Worm (Caenorhabditis elegans) whole organism, young adult: Measurements from ENCODE around the gene rpb-11.

Experiments used
- aptf-3 ChIP-seq: fragments of 200-800 bp; sonication (Bioruptor generic); IDR thresholded peaks from 2 replicates; pipeline ENCODE4 v1.3.6; 2022; ENCODE audit warnings: missing genetic modification characterization, missing compliant biosample characterization
- dox-1 ChIP-seq: fragments of 200-800 bp; sonication (Bioruptor generic); IDR thresholded peaks from 2 replicates; pipeline ENCODE4 v1.3.6; 2022; ENCODE audit warnings: missing genetic modification reagents, missing genetic modification characterization, missing compliant biosample characterization
- dpl-1 ChIP-seq: fragments of 150-350 bp; optimal IDR thresholded peaks from 2 replicates; lab custom pipeline; 2014; ENCODE audit warnings: missing biosample characterization, missing genetic modification reagents, missing genetic modification characterization
- hlh-12 ChIP-seq: sonication (generic microtip); optimal IDR thresholded peaks from 2 replicates; lab custom pipeline; 2016; ENCODE audit warnings: missing genetic modification characterization, missing compliant biosample characterization
- lin-35 ChIP-seq, 3 experiments: fragments of 150-350 bp in 2 of 3; sonication (generic microtip) in 1 of 3; optimal IDR thresholded peaks; 2 replicates each; lab custom pipeline; 2014 to 2018; ENCODE audit warnings: missing biosample characterization in 3 of 3, missing genetic modification characterization in 3 of 3, missing genetic modification reagents in 3 of 3
- snpc-4 ChIP-seq, 5 experiments: fragments of 150-350 bp in 1 of 5; sonication (generic microtip) in 4 of 5; optimal IDR thresholded peaks; 2 replicates each; lab custom pipeline; 2014 to 2018; ENCODE audit warnings: missing genetic modification characterization in 5 of 5, missing biosample characterization in 3 of 5, antibody characterized with exemption in 2 of 5, mild to moderate bottlenecking in 2 of 5, missing compliant biosample characterization in 2 of 5, missing genotype in 2 of 5, moderate library complexity in 2 of 5, missing genetic modification reagents in 1 of 5
- unc-62 ChIP-seq: fragments of 150-350 bp; optimal IDR thresholded peaks from 2 replicates; lab custom pipeline; 2014; ENCODE audit warnings: missing biosample characterization, missing genetic modification reagents, missing genetic modification characterization
- xnd-1 ChIP-seq: sonication (generic microtip); optimal IDR thresholded peaks from 2 replicates; lab custom pipeline; 2016; ENCODE audit warnings: missing genotype, missing genetic modification reagents, missing genetic modification characterization, missing compliant biosample characterization
- ztf-25 ChIP-seq: fragments of 200-800 bp; sonication (Bioruptor generic); IDR thresholded peaks from 2 replicates; pipeline ENCODE4 v1.3.6; 2022; ENCODE audit warnings: missing genetic modification reagents, missing genetic modification characterization, missing compliant biosample characterization

ce11 chrII:14060439-14060838 is 554 bp downstream of the rpb-11 start, which contains the start of gene W01G7.4:
- TF ChIP-seq hlh-12 (tag; lab: Kevin White, UChicago) (no peak), ztf-25 (GFP tag; lab: Robert Waterston, UW) (no peak), aptf-3 (GFP tag; lab: Robert Waterston, UW) (no peak), lin-35 (GFP tag; optimal IDR thresholded peaks at IDR 0.05; lab: Kevin White, UChicago) (no peak), dox-1 (no peak), dpl-1 (GFP tag; lab: Kevin White, UChicago) (no peak), xnd-1 (no peak), unc-62 (GFP tag; lab: Kevin White, UChicago) (no peak), snpc-4 (GFP tag; optimal IDR thresholded peaks at IDR 0.05; lab: Kevin White, UChicago) (no peak), snpc-4 (tag; optimal IDR thresholded peaks at IDR 0.05; lab: Kevin White, UChicago) (no peak)
